Worm (Caenorhabditis elegans) whole organism, L4 larva: ENCODE measurements around the gene xpd-1.

Experiments
- aly-2 ChIP-seq: sonication (generic microtip); optimal IDR thresholded peaks from 2 replicates; lab custom pipeline; 2018; ENCODE audit warnings: missing biosample characterization, missing genetic modification characterization
- ces-1 ChIP-seq: fragments of 150-350 bp; sonication (generic microtip); optimal IDR thresholded peaks from 4 replicates; lab custom pipeline; 2014; ENCODE audit warnings: missing biosample characterization, missing genetic modification reagents, missing genetic modification characterization
- daf-8 ChIP-seq: fragments of 200-800 bp; sonication (Bioruptor generic); IDR thresholded peaks from 2 replicates; pipeline ENCODE4 v1.3.6; 2022; ENCODE audit warnings: missing genetic modification characterization, missing compliant biosample characterization
- hlh-30 ChIP-seq: sonication (generic microtip); optimal IDR thresholded peaks from 2 replicates; lab custom pipeline; 2017; ENCODE audit warnings: antibody characterized with exemption, mild to moderate bottlenecking, missing genetic modification characterization, missing compliant biosample characterization; ENCODE audit not compliant: insufficient read depth
- lin-13 ChIP-seq: fragments of 150-350 bp; optimal IDR thresholded peaks from 2 replicates; lab custom pipeline; 2014; ENCODE audit warnings: missing biosample characterization, missing genetic modification reagents, missing genetic modification characterization
- mxl-3 ChIP-seq: fragments of 200-800 bp; sonication (Bioruptor generic); optimal IDR thresholded peaks from 2 replicates; lab custom pipeline; 2018; ENCODE audit warnings: mild to moderate bottlenecking, missing genetic modification characterization, missing compliant biosample characterization
- nhr-77 ChIP-seq: fragments of 150-350 bp; optimal IDR thresholded peaks from 2 replicates; lab custom pipeline; 2014; ENCODE audit warnings: missing biosample characterization, missing genetic modification characterization
- pqm-1 ChIP-seq: sonication (generic microtip); optimal IDR thresholded peaks from 2 replicates; lab custom pipeline; 2017; ENCODE audit warnings: missing biosample characterization, missing genetic modification characterization
- snpc-4 ChIP-seq: fragments of 150-350 bp; optimal IDR thresholded peaks from 2 replicates; lab custom pipeline; 2014; ENCODE audit warnings: missing biosample characterization, missing genetic modification characterization
- unc-62 ChIP-seq, 3 experiments: fragments of 150-350 bp in 1 of 3; sonication (generic microtip); optimal IDR thresholded peaks in 2 of 3; peaks in 1 of 3; 1 replicate in 1 of 3; 2 replicates in 2 of 3; lab custom pipeline; 2014 to 2017; ENCODE audit warnings: missing biosample characterization in 3 of 3, missing genetic modification characterization in 3 of 3, missing genetic modification reagents in 3 of 3, missing genotype in 1 of 3
- zag-1 ChIP-seq: fragments of 150-350 bp; optimal IDR thresholded peaks from 2 replicates; lab custom pipeline; 2014; ENCODE audit warnings: missing biosample characterization, missing genetic modification characterization
- ztf-11 ChIP-seq: fragments of 150-350 bp; optimal IDR thresholded peaks from 2 replicates; lab custom pipeline; 2014; ENCODE audit warnings: missing biosample characterization, missing genetic modification characterization

ce11 chrIII:298456-298855 is 33.6 kb downstream of the xpd-1 start, which contains the start of gene ads-1:
- TF ChIP-seq pqm-1 (tag; lab: Kevin White, UChicago) (no peak), daf-8 (GFP tag; lab: Robert Waterston, UW) (no peak), aly-2 (tag; lab: Kevin White, UChicago) (no peak), nhr-77 (tag; lab: Kevin White, UChicago) (no peak), mxl-3 (GFP tag; lab: Kevin White, UChicago) (no peak), zag-1 (no peak), hlh-30 (tag; lab: Kevin White, UChicago) (no peak), ces-1 (GFP tag; lab: Kevin White, UChicago) (no peak), lin-13 (no peak), unc-62 (GFP tag; optimal IDR thresholded peaks at IDR 0.05 in 1 of 2; lab: Kevin White, UChicago) (no peak), unc-62 (tag; optimal IDR thresholded peaks at IDR 0.05; lab: Kevin White, UChicago) (no peak), ztf-11 (tag; lab: Kevin White, UChicago) (no peak), snpc-4 (tag; lab: Kevin White, UChicago) (no peak)
